Fruit fly (Drosophila melanogaster): Measurements from ENCODE around the gene veli.

veli gene

DNA sequence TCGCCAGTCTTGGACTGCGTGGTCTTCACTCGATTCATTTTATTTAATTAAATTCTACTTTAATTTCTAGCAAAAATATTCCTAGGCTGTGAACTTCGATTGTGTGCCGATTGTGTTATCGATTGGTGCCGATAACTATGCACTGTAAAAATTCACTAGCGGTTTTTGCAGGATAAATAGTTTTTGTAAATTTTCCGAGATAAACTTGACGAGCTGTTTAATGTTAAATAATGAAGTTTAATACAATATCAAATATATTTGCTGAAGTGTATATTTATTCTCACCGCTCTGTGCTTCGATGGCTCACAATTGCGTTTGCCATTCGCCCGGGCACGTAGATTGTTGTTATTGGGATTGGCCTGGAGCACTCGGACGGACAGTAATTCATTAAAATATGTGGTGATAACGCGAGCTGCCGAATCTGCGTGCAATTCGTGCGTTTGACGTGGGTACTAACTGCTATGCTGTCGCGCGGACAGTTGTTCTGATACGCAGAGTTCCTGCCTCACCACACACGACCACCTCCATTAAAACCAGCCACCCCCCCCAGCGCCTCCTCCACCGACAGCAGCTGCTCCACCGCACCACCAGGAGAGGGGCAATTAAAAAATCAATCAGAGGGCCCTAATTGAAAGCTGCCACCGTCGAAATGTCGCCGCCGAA lies 40.4 kb downstream of the veli start, which contains the start of the genes EMC6 and Hr96:
EMC6 (minus strand) TSS at position 123 of the 663 bp plus-strand sequence.
Hr96 (plus strand) TSS at position 341 of the 663 bp plus-strand sequence.
- TF ChIP-seq tj (GFP tag; optimal IDR thresholded peaks at IDR 0.05) (peak; percentile 67), CG11617 (GFP tag; optimal IDR thresholded peaks at IDR 0.05) (peak; percentile 92), CG14711 (tag; optimal IDR thresholded peaks at IDR 0.05) (peak; percentile 83), CG7045 (GFP tag; optimal IDR thresholded peaks at IDR 0.05) (peak; percentile 89), Mnt (GFP tag; optimal IDR thresholded peaks at IDR 0.05) (peak; percentile 85), CG12768 (GFP tag; optimal IDR thresholded peaks at IDR 0.05) (peak; percentile 88), kay (GFP tag; ENCODE audit: borderline replicate concordance) (no peak), ovo (GFP tag; optimal IDR thresholded peaks at IDR 0.05) (peak; percentile 65), CG33017 (tag; optimal IDR thresholded peaks at IDR 0.05) (peak; percentile 91), bab1 (GFP tag; optimal IDR thresholded peaks at IDR 0.05) (peak; percentile 94), cic (GFP tag; optimal IDR thresholded peaks at IDR 0.05) (peak; percentile 67), pad (GFP tag; optimal IDR thresholded peaks at IDR 0.05) (peak; percentile 74), toe (GFP tag; optimal IDR thresholded peaks at IDR 0.05) (no peak), cnc (optimal IDR thresholded peaks at IDR 0.05) (no peak), CG5204 (GFP tag; optimal IDR thresholded peaks at IDR 0.05) (no peak), Hr96 (GFP tag; optimal IDR thresholded peaks at IDR 0.05) (no peak), CG1620 (GFP tag; optimal IDR thresholded peaks at IDR 0.05) (peak; percentile 93), Crg-1 (GFP tag; optimal IDR thresholded peaks at IDR 0.05) (peak; percentile 80), Clk (GFP tag; optimal IDR thresholded peaks at IDR 0.05) (peak; percentile 85), CG7101 (tag; optimal IDR thresholded peaks at IDR 0.05) (peak; percentile 92)

DNA sequence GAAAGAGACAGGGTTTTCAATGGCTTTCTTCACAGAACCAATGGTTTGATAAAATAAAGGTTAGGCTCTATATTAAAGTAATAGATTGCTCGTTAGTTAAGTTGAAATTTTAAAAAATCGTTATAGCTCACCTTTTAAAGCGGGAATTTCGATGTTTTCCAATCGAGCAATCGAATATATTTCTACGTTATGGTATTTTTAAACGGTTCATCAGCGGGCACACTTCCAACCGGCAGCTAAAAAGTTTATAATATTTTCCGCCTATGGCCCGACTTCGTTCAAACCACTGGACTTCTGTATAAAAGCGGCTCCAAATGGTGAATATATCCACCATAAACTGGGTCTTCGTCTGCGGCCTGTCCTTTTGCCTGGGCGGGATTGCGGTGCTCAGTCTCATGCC lies 42.3 kb downstream of the veli start, which contains the start of gene beta4GalT7:
beta4GalT7 (plus strand) TSS at position 201 of the 400 bp plus-strand sequence.
- no peak for TF ChIP-seq Crg-1 (GFP tag; optimal IDR thresholded peaks at IDR 0.05)
- TF ChIP-seq CG12768 (GFP tag; optimal IDR thresholded peaks at IDR 0.05): no peak
- TF ChIP-seq Hr96 (GFP tag; optimal IDR thresholded peaks at IDR 0.05): no peak
- no peak for TF ChIP-seq ovo (GFP tag; optimal IDR thresholded peaks at IDR 0.05)
- no peak for TF ChIP-seq kay (GFP tag; ENCODE audit: borderline replicate concordance)
- TF ChIP-seq tj (GFP tag; optimal IDR thresholded peaks at IDR 0.05): no peak
- no peak for TF ChIP-seq Mnt (GFP tag; optimal IDR thresholded peaks at IDR 0.05)
- TF ChIP-seq toe (GFP tag; optimal IDR thresholded peaks at IDR 0.05): no peak
- TF ChIP-seq CG7101 (tag; optimal IDR thresholded peaks at IDR 0.05): no peak
- no peak for TF ChIP-seq CG5204 (GFP tag; optimal IDR thresholded peaks at IDR 0.05)
- TF ChIP-seq CG7045 (GFP tag; optimal IDR thresholded peaks at IDR 0.05): no peak
- no peak for TF ChIP-seq CG11617 (GFP tag; optimal IDR thresholded peaks at IDR 0.05)
